Fruit fly (Drosophila melanogaster) whole organism, pupa: Measurements from ENCODE around the gene TyrR.

Source experiments
- CG10348 ChIP-seq: fragments of 200-800 bp; sonication (Bioruptor generic); IDR thresholded peaks from 2 replicates; pipeline ENCODE4 v1.3.6; 2022; ENCODE audit warnings: missing biosample characterization, missing genetic modification characterization
- CG13204 ChIP-seq: fragments of 200-800 bp; sonication (Bioruptor generic); optimal IDR thresholded peaks from 2 replicates; lab custom pipeline; 2018; ENCODE audit warnings: missing biosample characterization, mild to moderate bottlenecking, missing genetic modification characterization, moderate library complexity
- CG14655 ChIP-seq: fragments of 200-800 bp; sonication (Bioruptor generic); optimal IDR thresholded peaks from 3 replicates; lab custom pipeline; 2017; ENCODE audit warnings: mild to moderate bottlenecking, missing biosample characterization, missing genetic modification reagents, missing genetic modification characterization
- CG9948 ChIP-seq: fragments of 200-800 bp; sonication (Bioruptor generic); optimal IDR thresholded peaks from 2 replicates; lab custom pipeline; 2018; ENCODE audit warnings: missing biosample characterization, mild to moderate bottlenecking, missing genetic modification characterization, moderate library complexity
- EcR ChIP-seq: fragments of 200-800 bp; sonication (Bioruptor generic); optimal IDR thresholded peaks from 3 replicates; lab custom pipeline; 2019; ENCODE audit warnings: missing biosample characterization, missing genetic modification characterization, mild to moderate bottlenecking, moderate library complexity, missing genetic modification reagents
- Pif1A ChIP-seq: fragments of 200-800 bp; sonication (Bioruptor generic); optimal IDR thresholded peaks from 3 replicates; lab custom pipeline; 2016; ENCODE audit warnings: missing biosample characterization, missing genetic modification characterization

- TF ChIP-seq CG10348 (GFP tag; lab: Robert Waterston, UW) (no peak), CG9948 (no peak), CG13204 (GFP tag; lab: Kevin White, UChicago) (no peak), Pif1A (GFP tag; lab: Kevin White, UChicago) (no peak), CG14655 (no peak), EcR (no peak)
These were observed 3.1 kb downstream of the TyrR start for dm6 chr3R:17759773-17760476.
